Fruit fly (Drosophila melanogaster): Measurements from ENCODE around the gene eag.

Gene eag

DNA sequence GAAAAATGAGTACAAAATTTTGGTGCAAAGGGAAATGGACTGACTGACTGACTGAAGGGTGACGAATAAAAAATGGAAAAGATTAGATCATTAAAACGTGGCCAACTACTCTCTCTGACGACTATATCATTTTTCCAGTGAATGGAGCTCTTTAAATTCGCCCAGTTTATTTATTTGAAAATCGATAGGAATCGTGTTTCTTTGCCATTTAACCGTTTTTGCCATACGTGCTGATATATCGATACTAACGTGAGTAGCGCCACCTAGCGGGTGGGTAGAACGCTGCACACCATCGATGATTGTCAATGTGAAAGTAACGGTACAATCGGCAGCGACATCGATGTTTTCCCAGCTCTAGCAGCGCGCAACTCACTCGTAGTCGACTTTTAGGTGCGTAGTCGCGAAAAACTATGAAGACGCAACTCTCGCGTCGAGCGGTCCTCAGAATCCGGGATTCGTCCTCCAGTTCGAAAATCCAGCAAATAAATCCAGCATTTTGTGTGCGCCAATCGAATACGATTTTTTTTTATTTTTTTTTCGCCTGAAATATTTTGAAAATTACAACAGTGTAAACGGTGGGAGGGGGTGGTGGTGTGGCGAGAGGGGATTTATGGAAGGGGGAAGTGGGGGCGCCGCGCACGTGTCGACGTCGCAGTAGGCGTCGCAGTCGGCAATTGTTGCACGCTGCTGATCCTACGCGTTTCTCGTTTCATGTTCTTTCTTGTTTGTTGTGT, at the start of gene eag, which contains the start of gene CG9030 (continued):
- TF ChIP-seq CG34224 (GFP tag; IDR thresholded peaks at IDR 0.05; ENCODE audit: partially characterized antibody): peak; percentile 85
- peak; percentile 9 for TF ChIP-seq CG9797 (GFP tag; optimal IDR thresholded peaks at IDR 0.05)
- TF ChIP-seq sna (GFP tag; IDR thresholded peaks at IDR 0.05; ENCODE audit: partially characterized antibody): peak; percentile 83
- TF ChIP-seq Hmr (GFP tag; optimal IDR thresholded peaks at IDR 0.05): peak; percentile 56
- TF ChIP-seq Atf3 (GFP tag; optimal IDR thresholded peaks at IDR 0.05): no peak
- peak; percentile 12 for TF ChIP-seq eyg (GFP tag; optimal IDR thresholded peaks at IDR 0.05)
- TF ChIP-seq CG3163 (GFP tag; optimal IDR thresholded peaks at IDR 0.05): peak; percentile 6
- peak; percentile 23 for TF ChIP-seq CG12659 (GFP tag; optimal IDR thresholded peaks at IDR 0.05)
- peak; percentile 45; the same call in 1 of the 2 replicates for TF ChIP-seq crol (GFP tag; IDR thresholded peaks at IDR 0.05)
- peak; percentile 2 for TF ChIP-seq grau (tag; optimal IDR thresholded peaks at IDR 0.05)
- TF ChIP-seq kni (GFP tag; optimal IDR thresholded peaks at IDR 0.05): no peak
- peak; percentile 78 for TF ChIP-seq nerfin-2 (GFP tag; IDR thresholded peaks at IDR 0.05; ENCODE audit: partially characterized antibody)
- TF ChIP-seq HmgZ (tag; optimal IDR thresholded peaks at IDR 0.05): peak; percentile 5
- TF ChIP-seq CG32532 (GFP tag; IDR thresholded peaks at IDR 0.05): peak; percentile 22; the same call in 1 of the 2 replicates
- TF ChIP-seq Tbp (GFP tag; optimal IDR thresholded peaks at IDR 0.05): no peak
- no peak for TF ChIP-seq ftz-f1 (GFP tag; optimal IDR thresholded peaks at IDR 0.05)
- TF ChIP-seq lilli (GFP tag; optimal IDR thresholded peaks at IDR 0.05): peak; percentile 30
- TF ChIP-seq inv (GFP tag; IDR thresholded peaks at IDR 0.05; ENCODE audit: partially characterized antibody): peak; percentile 87
- no peak for TF ChIP-seq chif (GFP tag; optimal IDR thresholded peaks at IDR 0.05)
- TF ChIP-seq sqz (GFP tag; optimal IDR thresholded peaks at IDR 0.05): no peak
- TF ChIP-seq phol (tag; optimal IDR thresholded peaks at IDR 0.05): peak; percentile 29
- no peak for TF ChIP-seq CG11560 (tag; IDR thresholded peaks at IDR 0.05)
- TF ChIP-seq Neu2 (GFP tag; optimal IDR thresholded peaks at IDR 0.05; ENCODE audit: borderline replicate concordance): peak; percentile 87
- TF ChIP-seq HLH4C (GFP tag; IDR thresholded peaks at IDR 0.05; ENCODE audit: partially characterized antibody): peak; percentile 88
- peak; percentile 59 for TF ChIP-seq sens (GFP tag)
- peak; percentile 31 for TF ChIP-seq gfzf (GFP tag; optimal IDR thresholded peaks at IDR 0.05)
- TF ChIP-seq Abd-B (GFP tag; optimal IDR thresholded peaks at IDR 0.05): peak; percentile 31
- no peak for TF ChIP-seq CG10274 (GFP tag; optimal IDR thresholded peaks at IDR 0.05)
- TF ChIP-seq CG12104 (GFP tag; optimal IDR thresholded peaks at IDR 0.05): no peak
- TF ChIP-seq Lhr (GFP tag; optimal IDR thresholded peaks at IDR 0.05): peak; percentile 76
- peak; percentile 65 for TF ChIP-seq ewg (GFP tag; optimal IDR thresholded peaks at IDR 0.05)
- TF ChIP-seq Rfx (GFP tag; IDR thresholded peaks at IDR 0.05): peak; percentile 54
- TF ChIP-seq HmgD (GFP tag; optimal IDR thresholded peaks at IDR 0.05): peak; percentile 12
- TF ChIP-seq sob (GFP tag; IDR thresholded peaks at IDR 0.05): peak; percentile 48; the same call in 1 of the 2 replicates
- TF ChIP-seq zfh1 (GFP tag; IDR thresholded peaks at IDR 0.05): peak; percentile 37; the same call in 1 of the 3 replicates
- TF ChIP-seq vnd (GFP tag; IDR thresholded peaks at IDR 0.05; ENCODE audit: partially characterized antibody): peak; percentile 82
- TF ChIP-seq dpn (GFP tag; optimal IDR thresholded peaks at IDR 0.05): peak; percentile 8 to 21
- TF ChIP-seq E2f2 (GFP tag; IDR thresholded peaks at IDR 0.05): peak; percentile 85
- TF ChIP-seq Myb (GFP tag; optimal IDR thresholded peaks at IDR 0.05): peak; percentile 94
- TF ChIP-seq ERR (GFP tag; optimal IDR thresholded peaks at IDR 0.05): peak; percentile 19
- TF ChIP-seq klu (GFP tag; IDR thresholded peaks at IDR 0.05): no peak
- TF ChIP-seq CG17612 (GFP tag; IDR thresholded peaks at IDR 0.05): peak; percentile 30; the same call in 1 of the 2 replicates
- TF ChIP-seq CG6683 (GFP tag; optimal IDR thresholded peaks at IDR 0.05): no peak
- no peak for TF ChIP-seq Trl (optimal IDR thresholded peaks at IDR 0.05)
- peak; percentile 34 for TF ChIP-seq Trl (GFP tag; optimal IDR thresholded peaks at IDR 0.05)
- TF ChIP-seq nmo (GFP tag; optimal IDR thresholded peaks at IDR 0.05): peak; percentile 24
- TF ChIP-seq CG9932 (GFP tag; IDR thresholded peaks at IDR 0.05): peak; percentile 49; the same call in 1 of the 2 replicates
- TF ChIP-seq CG10462 (GFP tag; optimal IDR thresholded peaks at IDR 0.05): peak; percentile 84
- TF ChIP-seq CG8388 (GFP tag; optimal IDR thresholded peaks at IDR 0.05): no peak
